Worm (Caenorhabditis elegans): ENCODE data around the gene C34F11.8.

The C34F11.8 gene

ce11 chrII:5220648-5221047, 9.9 kb upstream of the C34F11.8 start (continued):
- no peak for TF ChIP-seq elt-3 (tag; optimal IDR thresholded peaks at IDR 0.05)
- no peak for TF ChIP-seq efl-3 (GFP tag; optimal IDR thresholded peaks at IDR 0.05)
- no peak for TF ChIP-seq C34B4.2 (tag; optimal IDR thresholded peaks at IDR 0.05)
- no peak for TF ChIP-seq lin-15B (tag; optimal IDR thresholded peaks at IDR 0.05)
- TF ChIP-seq aly-2 (tag; optimal IDR thresholded peaks at IDR 0.05): no peak
- TF ChIP-seq skn-1 (tag; optimal IDR thresholded peaks at IDR 0.05): no peak
- no peak for TF ChIP-seq hlh-4 (tag; optimal IDR thresholded peaks at IDR 0.05)
- TF ChIP-seq aha-1 (tag; optimal IDR thresholded peaks at IDR 0.05): no peak
- TF ChIP-seq fkh-8 (tag; optimal IDR thresholded peaks at IDR 0.05): no peak
- peak; percentile 2 for TF ChIP-seq C16A3.4 (tag; optimal IDR thresholded peaks at IDR 0.05)
- no peak for TF ChIP-seq ceh-63 (GFP tag; optimal IDR thresholded peaks at IDR 0.05)
- no peak for TF ChIP-seq nhr-28 (tag; optimal IDR thresholded peaks at IDR 0.05)
- no peak for TF ChIP-seq lin-39 (tag; optimal IDR thresholded peaks at IDR 0.05)
- no peak for TF ChIP-seq dpl-1 (GFP tag; optimal IDR thresholded peaks at IDR 0.05)
- TF ChIP-seq egl-27 (tag; optimal IDR thresholded peaks at IDR 0.05): no peak
- TF ChIP-seq mab-9 (GFP tag; IDR thresholded peaks at IDR 0.05): no peak
- TF ChIP-seq C04F5.9 (tag; optimal IDR thresholded peaks at IDR 0.05): no peak
- no peak for TF ChIP-seq unc-30 (tag; optimal IDR thresholded peaks at IDR 0.05)
- TF ChIP-seq ces-1 (GFP tag; optimal IDR thresholded peaks at IDR 0.05): no peak
- TF ChIP-seq mep-1 (tag; optimal IDR thresholded peaks at IDR 0.05): no peak
- TF ChIP-seq mdl-1 (tag; optimal IDR thresholded peaks at IDR 0.05): no peak
- no peak for TF ChIP-seq isw-1 (GFP tag; IDR thresholded peaks at IDR 0.05)
- TF ChIP-seq ceh-88 (GFP tag; IDR thresholded peaks at IDR 0.05): no peak
- no peak for TF ChIP-seq grh-1 (GFP tag; IDR thresholded peaks at IDR 0.05)
- peak; percentile 36 for TF ChIP-seq nhr-71 (tag; optimal IDR thresholded peaks at IDR 0.05)
- no peak for TF ChIP-seq ceh-8 (GFP tag; optimal IDR thresholded peaks at IDR 0.05)
- no peak for TF ChIP-seq unc-62 (GFP tag; optimal IDR thresholded peaks at IDR 0.05)
- no peak for TF ChIP-seq pqm-1 (tag; optimal IDR thresholded peaks at IDR 0.05)
- no peak for TF ChIP-seq F16B12.6 (tag; optimal IDR thresholded peaks at IDR 0.05)
- TF ChIP-seq nhr-19 (GFP tag; conservative IDR thresholded peaks at IDR 0.05): no peak
- TF ChIP-seq vab-15 (tag; optimal IDR thresholded peaks at IDR 0.05): no peak
- no peak for TF ChIP-seq ama-1 (optimal IDR thresholded peaks at IDR 0.05)
- no peak for TF ChIP-seq nhr-47 (tag; optimal IDR thresholded peaks at IDR 0.05)
- TF ChIP-seq nhr-76 (tag; optimal IDR thresholded peaks at IDR 0.05): no peak
- TF ChIP-seq ceh-90 (tag; optimal IDR thresholded peaks at IDR 0.05): no peak
- TF ChIP-seq xbp-1 (tag; optimal IDR thresholded peaks at IDR 0.05): no peak
- TF ChIP-seq lsy-2 (tag; optimal IDR thresholded peaks at IDR 0.05): peak in 1 of 2 experiments; percentile 19
- TF ChIP-seq egl-13 (tag; optimal IDR thresholded peaks at IDR 0.05): no peak
- no peak for TF ChIP-seq blmp-1 (tag; optimal IDR thresholded peaks at IDR 0.05)
- no peak for TF ChIP-seq pax-3 (tag; optimal IDR thresholded peaks at IDR 0.05)
- no peak for TF ChIP-seq jun-1 (tag; optimal IDR thresholded peaks at IDR 0.05)
- peak; percentile 16 for TF ChIP-seq unc-130 (tag; optimal IDR thresholded peaks at IDR 0.05)
- no peak for TF ChIP-seq unc-86 (tag; optimal IDR thresholded peaks at IDR 0.05)
- TF ChIP-seq hpl-2 (GFP tag; optimal IDR thresholded peaks at IDR 0.05): no peak
- no peak for TF ChIP-seq elt-2 (tag; optimal IDR thresholded peaks at IDR 0.05)
- no peak for TF ChIP-seq snpc-4 (tag; optimal IDR thresholded peaks at IDR 0.05)
- no peak for TF ChIP-seq ztf-4 (tag; optimal IDR thresholded peaks at IDR 0.05)

All from whole organism, L1 larva.